Fruit fly (Drosophila melanogaster) whole organism, prepupa: Measurements from ENCODE around the gene Rab6.

Experiments
- Blimp-1 ChIP-seq: fragments of 200-800 bp; sonication (Bioruptor generic); optimal IDR thresholded peaks from 3 replicates; lab custom pipeline; 2017; ENCODE audit warnings: missing biosample characterization, missing genetic modification characterization, mild to moderate bottlenecking, moderate library complexity, missing genetic modification reagents
- CG10631 ChIP-seq: fragments of 200-800 bp; sonication (Bioruptor generic); optimal IDR thresholded peaks from 2 replicates; lab custom pipeline; 2016; ENCODE audit warnings: missing biosample characterization, missing genetic modification characterization
- CG10669 ChIP-seq: fragments of 200-800 bp; sonication (Bioruptor generic); optimal IDR thresholded peaks from 3 replicates; lab custom pipeline; 2018; ENCODE audit warnings: missing biosample characterization, mild to moderate bottlenecking, missing genetic modification characterization, moderate library complexity
- CG11294 ChIP-seq: fragments of 200-800 bp; sonication (Bioruptor generic); IDR thresholded peaks from 2 replicates; pipeline ENCODE4 v1.3.6; 2022; ENCODE audit warnings: missing biosample characterization, missing genetic modification characterization
- CG11762 ChIP-seq: fragments of 200-800 bp; sonication (Bioruptor generic); optimal IDR thresholded peaks from 3 replicates; lab custom pipeline; 2016; ENCODE audit warnings: missing biosample characterization, missing genetic modification characterization; ENCODE audit not compliant: insufficient read depth
- CG11902 ChIP-seq: fragments of 200-800 bp; sonication (Bioruptor generic); optimal IDR thresholded peaks from 3 replicates; lab custom pipeline; 2016; ENCODE audit warnings: missing biosample characterization, missing genetic modification characterization
- CG15336 ChIP-seq: fragments of 200-800 bp; sonication (Bioruptor generic); IDR thresholded peaks from 2 replicates; pipeline ENCODE4 v1.3.6; 2022; ENCODE audit warnings: missing biosample characterization, missing genetic modification characterization
- CG1621 ChIP-seq: fragments of 200-800 bp; sonication (Bioruptor generic); optimal IDR thresholded peaks from 3 replicates; lab custom pipeline; 2018; ENCODE audit warnings: missing biosample characterization, mild to moderate bottlenecking, missing genetic modification characterization
- CG16779 ChIP-seq: fragments of 200-800 bp; sonication (Bioruptor generic); optimal IDR thresholded peaks from 3 replicates; lab custom pipeline; 2017; ENCODE audit warnings: missing biosample characterization, mild to moderate bottlenecking, missing genetic modification characterization
- CG3032 ChIP-seq: fragments of 200-800 bp; optimal IDR thresholded peaks from 2 replicates; lab custom pipeline; 2019; ENCODE audit warnings: missing biosample characterization, mild to moderate bottlenecking, missing genetic modification characterization, moderate library complexity
- CG31627 ChIP-seq: fragments of 200-800 bp; sonication (Bioruptor generic); optimal IDR thresholded peaks from 3 replicates; lab custom pipeline; 2016; ENCODE audit warnings: missing biosample characterization, missing genetic modification characterization
- CG34406 ChIP-seq: fragments of 200-800 bp; sonication (Bioruptor generic); optimal IDR thresholded peaks from 3 replicates; lab custom pipeline; 2016; ENCODE audit warnings: missing biosample characterization, missing genetic modification characterization
- CG3919 ChIP-seq: fragments of 200-800 bp; sonication (Bioruptor generic); optimal IDR thresholded peaks from 3 replicates; lab custom pipeline; 2016; ENCODE audit warnings: missing biosample characterization, missing genetic modification characterization
- CG4318 ChIP-seq: fragments of 200-800 bp; sonication (Bioruptor generic); optimal IDR thresholded peaks from 3 replicates; lab custom pipeline; 2017; ENCODE audit warnings: missing biosample characterization, mild to moderate bottlenecking, missing genetic modification characterization
- CG6276 ChIP-seq: fragments of 200-800 bp; sonication (Bioruptor generic); optimal IDR thresholded peaks from 2 replicates; lab custom pipeline; 2017; ENCODE audit warnings: missing biosample characterization, mild to moderate bottlenecking, missing genetic modification characterization
- CG6792 ChIP-seq: fragments of 200-800 bp; sonication (Bioruptor generic); optimal IDR thresholded peaks from 3 replicates; lab custom pipeline; 2016; ENCODE audit warnings: missing biosample characterization, missing genetic modification characterization
- CG6808 ChIP-seq: fragments of 200-800 bp; sonication (Bioruptor generic); optimal IDR thresholded peaks from 3 replicates; lab custom pipeline; 2017; ENCODE audit warnings: missing biosample characterization, missing genetic modification characterization, mild to moderate bottlenecking, moderate library complexity, missing genetic modification reagents
- CG6854 ChIP-seq: fragments of 200-800 bp; sonication (Bioruptor generic); optimal IDR thresholded peaks from 2 replicates; lab custom pipeline; 2017; ENCODE audit warnings: missing biosample characterization, mild to moderate bottlenecking, missing genetic modification characterization
- CG8319 ChIP-seq: fragments of 200-800 bp; sonication (Bioruptor generic); optimal IDR thresholded peaks from 3 replicates; lab custom pipeline; 2016; ENCODE audit warnings: missing biosample characterization, missing genetic modification characterization
- Eip75B ChIP-seq: fragments of 200-800 bp; sonication (Bioruptor generic); optimal IDR thresholded peaks from 3 replicates; lab custom pipeline; 2016; ENCODE audit warnings: missing biosample characterization, missing genetic modification characterization
- Ets21C ChIP-seq: fragments of 200-800 bp; sonication (Bioruptor generic); optimal IDR thresholded peaks from 3 replicates; lab custom pipeline; 2016; ENCODE audit warnings: missing biosample characterization, missing genetic modification characterization
- Ets96B ChIP-seq: fragments of 200-800 bp; optimal IDR thresholded peaks from 2 replicates; lab custom pipeline; 2019; ENCODE audit warnings: missing biosample characterization, mild to moderate bottlenecking, missing genetic modification characterization, moderate library complexity
- Gug ChIP-seq: fragments of 200-800 bp; sonication (Bioruptor generic); IDR thresholded peaks from 2 replicates; pipeline ENCODE4 v1.3.6; 2022; ENCODE audit warnings: missing biosample characterization, missing genetic modification characterization
- Hr38 ChIP-seq: sonication (Bioruptor generic); optimal IDR thresholded peaks from 2 replicates; lab custom pipeline; 2016; ENCODE audit warnings: missing biosample characterization, missing genetic modification characterization
- Hr39 ChIP-seq: fragments of 200-800 bp; sonication (Bioruptor generic); optimal IDR thresholded peaks from 2 replicates; lab custom pipeline; 2016; ENCODE audit warnings: missing biosample characterization, missing genetic modification characterization
- Hr4 ChIP-seq: fragments of 200-800 bp; sonication (Bioruptor generic); optimal IDR thresholded peaks from 3 replicates; lab custom pipeline; 2016; ENCODE audit warnings: missing biosample characterization, missing genetic modification characterization
- Lpt ChIP-seq: fragments of 200-800 bp; sonication (Bioruptor generic); optimal IDR thresholded peaks from 3 replicates; lab custom pipeline; 2016; ENCODE audit warnings: missing biosample characterization, missing genetic modification characterization
- OdsH ChIP-seq: fragments of 200-800 bp; sonication (Bioruptor generic); optimal IDR thresholded peaks from 3 replicates; lab custom pipeline; 2016; ENCODE audit warnings: missing biosample characterization, missing genetic modification characterization
- Smox ChIP-seq: fragments of 200-800 bp; sonication (Bioruptor generic); optimal IDR thresholded peaks from 3 replicates; lab custom pipeline; 2016; ENCODE audit warnings: missing biosample characterization, missing genetic modification characterization
- Sox102F ChIP-seq: fragments of 200-800 bp; sonication (Bioruptor generic); optimal IDR thresholded peaks from 2 replicates; lab custom pipeline; 2016; ENCODE audit warnings: missing biosample characterization, mild to moderate bottlenecking, missing genetic modification characterization
- Sox14 ChIP-seq: fragments of 200-800 bp; sonication (Bioruptor generic); optimal IDR thresholded peaks from 3 replicates; lab custom pipeline; 2016; ENCODE audit warnings: missing biosample characterization, missing genetic modification characterization
- Sox15 ChIP-seq: fragments of 200-800 bp; sonication (Bioruptor generic); optimal IDR thresholded peaks from 3 replicates; lab custom pipeline; 2016; ENCODE audit warnings: missing biosample characterization, missing genetic modification characterization
- achi ChIP-seq: fragments of 200-800 bp; sonication (Bioruptor generic); optimal IDR thresholded peaks from 3 replicates; lab custom pipeline; 2016; ENCODE audit warnings: missing biosample characterization, missing genetic modification characterization
- acj6 ChIP-seq: fragments of 200-800 bp; sonication (Bioruptor generic); optimal IDR thresholded peaks from 3 replicates; lab custom pipeline; 2016; ENCODE audit warnings: missing biosample characterization, missing genetic modification characterization
- cyc ChIP-seq: fragments of 200-800 bp; sonication (Bioruptor generic); optimal IDR thresholded peaks from 3 replicates; lab custom pipeline; 2016; ENCODE audit warnings: missing biosample characterization, missing genetic modification characterization
- dac ChIP-seq: fragments of 200-800 bp; sonication (Bioruptor generic); optimal IDR thresholded peaks from 2 replicates; lab custom pipeline; 2017; ENCODE audit warnings: missing biosample characterization, mild to moderate bottlenecking, missing genetic modification characterization
- dsx ChIP-seq: fragments of 200-800 bp; optimal IDR thresholded peaks from 3 replicates; lab custom pipeline; 2019; ENCODE audit warnings: missing biosample characterization, mild to moderate bottlenecking, missing genetic modification characterization, moderate library complexity; ENCODE audit not compliant: poor library complexity, severe bottlenecking
- esn ChIP-seq: fragments of 200-800 bp; sonication (Bioruptor generic); optimal IDR thresholded peaks from 2 replicates; lab custom pipeline; 2016; ENCODE audit warnings: missing biosample characterization, mild to moderate bottlenecking, missing genetic modification characterization, moderate library complexity
- fkh ChIP-seq: fragments of 200-800 bp; sonication (Bioruptor generic); optimal IDR thresholded peaks from 3 replicates; lab custom pipeline; 2017; ENCODE audit warnings: missing biosample characterization, mild to moderate bottlenecking, missing genetic modification characterization, moderate library complexity
- lz ChIP-seq: fragments of 200-800 bp; sonication (Bioruptor generic); optimal IDR thresholded peaks from 3 replicates; lab custom pipeline; 2016; ENCODE audit warnings: missing biosample characterization, missing genetic modification characterization
- net ChIP-seq: fragments of 200-800 bp; sonication (Bioruptor generic); optimal IDR thresholded peaks from 3 replicates; lab custom pipeline; 2016; ENCODE audit warnings: missing biosample characterization, missing genetic modification characterization
- pdm3 ChIP-seq: fragments of 200-800 bp; sonication (Bioruptor generic); optimal IDR thresholded peaks from 3 replicates; lab custom pipeline; 2016; ENCODE audit warnings: missing biosample characterization, missing genetic modification characterization
- ss ChIP-seq, 2 experiments: fragments of 200-800 bp; sonication (Bioruptor generic); optimal IDR thresholded peaks; 2 replicates in 1 of 2; 3 replicates in 1 of 2; lab custom pipeline; 2017 to 2018; ENCODE audit warnings: mild to moderate bottlenecking in 2 of 2, missing biosample characterization in 2 of 2, missing genetic modification characterization in 2 of 2, moderate library complexity in 1 of 2
- svp ChIP-seq: fragments of 200-800 bp; sonication (Bioruptor generic); peaks from one replicate; lab custom pipeline; 2016; ENCODE audit warnings: missing biosample characterization, missing genetic modification characterization
- topi ChIP-seq: fragments of 200-800 bp; sonication (Bioruptor generic); optimal IDR thresholded peaks from 3 replicates; lab custom pipeline; 2016; ENCODE audit warnings: missing biosample characterization, missing genetic modification characterization
- vri ChIP-seq: fragments of 200-800 bp; sonication (Bioruptor generic); optimal IDR thresholded peaks from 3 replicates; lab custom pipeline; 2016; ENCODE audit warnings: missing biosample characterization, mild to moderate bottlenecking, missing genetic modification characterization

The Rab6 gene

DNA sequence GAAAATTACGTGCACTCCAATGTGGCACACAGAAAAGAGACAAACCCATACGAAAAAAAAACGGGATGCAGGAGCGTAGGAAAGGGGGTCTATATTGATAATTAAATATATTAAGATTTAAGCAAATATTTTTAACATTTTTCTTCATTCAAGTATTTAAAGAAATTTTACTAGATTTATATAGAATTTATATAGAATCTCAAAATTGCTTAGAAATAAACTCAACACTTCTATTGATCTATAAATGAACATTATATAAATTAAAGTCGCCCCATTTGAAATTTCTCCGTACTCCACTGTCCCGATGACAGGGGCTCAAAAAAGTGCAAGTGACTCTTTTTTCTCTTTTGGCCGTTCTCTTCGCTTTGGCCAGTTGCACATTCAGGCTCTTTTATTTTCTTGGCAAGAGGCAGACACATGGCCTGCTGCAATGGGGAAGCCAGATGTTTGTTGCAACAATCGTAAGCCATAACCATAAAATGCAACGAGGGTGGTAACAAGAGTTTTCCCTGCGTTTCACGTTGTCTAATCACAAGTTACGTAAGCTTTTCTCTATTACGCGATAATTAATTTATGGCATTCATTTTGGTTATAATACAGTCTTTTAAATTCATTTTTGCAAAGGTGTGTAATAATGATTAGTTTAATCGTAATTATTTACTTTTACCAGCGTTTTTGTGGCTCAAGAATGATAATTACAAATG, 43.1 kb downstream of the Rab6 start (continued):
- TF ChIP-seq CG1621 (peak; percentile 67), CG11902 (GFP tag; lab: Kevin White, UChicago) (peak; percentile 70), CG10669 (GFP tag; lab: Kevin White, UChicago) (peak; percentile 85), Hr4 (GFP tag; lab: Kevin White, UChicago) (peak; percentile 94), topi (GFP tag; lab: Kevin White, UChicago) (peak; percentile 71), Blimp-1 (GFP tag; lab: Kevin White, UChicago) (peak; percentile 97), Sox14 (peak; percentile 82), CG6276 (GFP tag; lab: Kevin White, UChicago) (peak; percentile 97), CG34406 (GFP tag; lab: Kevin White, UChicago) (peak; percentile 90), CG3032 (tag; lab: Kevin White, UChicago) (peak; percentile 94), Smox (GFP tag; lab: Kevin White, UChicago) (peak; percentile 72), acj6 (GFP tag; lab: Kevin White, UChicago) (peak; percentile 93), dsx (GFP tag; lab: Kevin White, UChicago) (peak; percentile 91), CG31627 (peak; percentile 36), CG4318 (GFP tag; lab: Kevin White, UChicago) (peak; percentile 99), CG15336 (GFP tag; lab: Robert Waterston, UW) (peak; percentile 98), CG6792 (GFP tag; lab: Kevin White, UChicago) (peak; percentile 87), Ets96B (tag; lab: Kevin White, UChicago) (peak; percentile 91), Eip75B (GFP tag; lab: Kevin White, UChicago) (peak; percentile 82), CG10631 (peak; percentile 94), OdsH (GFP tag; lab: Kevin White, UChicago) (peak; percentile 95), Gug (peak; percentile 94), pdm3 (GFP tag; lab: Kevin White, UChicago) (peak; percentile 84), CG16779 (peak; percentile 91), Sox15 (GFP tag; lab: Kevin White, UChicago) (peak; percentile 66), CG11762 (GFP tag; lab: Kevin White, UChicago) (peak; percentile 88), svp (GFP tag; lab: Kevin White, UChicago) (no peak), ss (GFP tag; optimal IDR thresholded peaks at IDR 0.05; lab: Kevin White, UChicago) (peak; percentile 91 to 92)

DNA sequence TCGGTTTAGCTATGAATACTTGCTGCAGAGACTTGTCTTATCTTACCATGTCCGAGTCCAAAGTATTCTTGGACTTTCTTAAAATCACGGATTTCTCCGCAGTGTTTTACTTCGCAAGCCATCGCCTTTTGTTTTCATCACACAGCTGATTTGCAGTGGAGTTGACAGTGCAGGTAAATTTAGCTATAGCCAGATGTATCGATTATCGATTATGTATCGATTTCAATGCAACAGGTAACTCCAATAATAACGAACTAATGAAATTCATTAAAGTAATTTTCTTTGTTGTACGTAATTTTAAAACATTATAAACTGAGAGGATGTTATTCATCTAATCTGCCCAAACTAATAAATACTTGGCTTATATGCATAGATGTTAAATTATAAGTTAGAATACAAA, 45.9 kb downstream of the Rab6 start, which contains the start of gene Rab3-GAP:
Gene Rab3-GAP, minus strand, starts transcription at position 150 of the 400 bp plus-strand sequence.
- no peak for TF ChIP-seq Eip75B (GFP tag; lab: Kevin White, UChicago)
- no peak for TF ChIP-seq cyc (GFP tag; lab: Kevin White, UChicago)
- TF ChIP-seq svp (GFP tag; lab: Kevin White, UChicago): no peak
- no peak for TF ChIP-seq CG1621
- no peak for TF ChIP-seq Blimp-1 (GFP tag; lab: Kevin White, UChicago)
- TF ChIP-seq CG16779: no peak
- TF ChIP-seq pdm3 (GFP tag; lab: Kevin White, UChicago): no peak
- peak; percentile 40 for TF ChIP-seq CG6854 (GFP tag; lab: Kevin White, UChicago)
- peak; percentile 70 for TF ChIP-seq esn (GFP tag; lab: Kevin White, UChicago)
- no peak for TF ChIP-seq achi (GFP tag; lab: Kevin White, UChicago)
- TF ChIP-seq lz (GFP tag; lab: Kevin White, UChicago): peak; percentile 35
- no peak for TF ChIP-seq Hr38 (GFP tag; lab: Kevin White, UChicago)
- TF ChIP-seq CG3919: no peak
- no peak for TF ChIP-seq vri (GFP tag; lab: Kevin White, UChicago)
- TF ChIP-seq Ets21C (GFP tag; lab: Kevin White, UChicago): peak; percentile 0
- TF ChIP-seq Lpt (GFP tag; lab: Kevin White, UChicago): no peak
- TF ChIP-seq CG10631: no peak
- no peak for TF ChIP-seq CG6792 (GFP tag; lab: Kevin White, UChicago)
- TF ChIP-seq Ets96B (tag; lab: Kevin White, UChicago): no peak
- TF ChIP-seq Hr39: no peak
- no peak for TF ChIP-seq CG11762 (GFP tag; lab: Kevin White, UChicago)
- no peak for TF ChIP-seq CG6808 (GFP tag; lab: Kevin White, UChicago)
- TF ChIP-seq CG3032 (tag; lab: Kevin White, UChicago): peak; percentile 15
- no peak for TF ChIP-seq dsx (GFP tag; lab: Kevin White, UChicago)
- TF ChIP-seq net (GFP tag; lab: Kevin White, UChicago): no peak
- TF ChIP-seq CG11294: no peak
- no peak for TF ChIP-seq fkh (GFP tag; lab: Kevin White, UChicago)
- peak; percentile 30 for TF ChIP-seq CG31627
- no peak for TF ChIP-seq CG8319 (GFP tag; lab: Kevin White, UChicago)
- no peak for TF ChIP-seq Gug
- no peak for TF ChIP-seq dac (GFP tag; lab: Kevin White, UChicago)
- no peak for TF ChIP-seq Hr4 (GFP tag; lab: Kevin White, UChicago)
- no peak for TF ChIP-seq Sox102F
- no peak for TF ChIP-seq CG11902 (GFP tag; lab: Kevin White, UChicago)
- no peak for TF ChIP-seq Smox (GFP tag; lab: Kevin White, UChicago)
- TF ChIP-seq acj6 (GFP tag; lab: Kevin White, UChicago): no peak
- TF ChIP-seq ss (GFP tag; optimal IDR thresholded peaks at IDR 0.05; lab: Kevin White, UChicago): no peak
